Worm (Caenorhabditis elegans) whole organism, L2 larva: ENCODE results near the gene F19C7.2.

Source experiments
- Y55F3AM.14 ChIP-seq: fragments of 200-800 bp; sonication (Bioruptor generic); optimal IDR thresholded peaks from 2 replicates; lab custom pipeline; 2018; ENCODE audit warnings: mild to moderate bottlenecking, missing genetic modification characterization, missing compliant biosample characterization
- ZK546.5 ChIP-seq: sonication (generic microtip); optimal IDR thresholded peaks from 2 replicates; lab custom pipeline; 2017; ENCODE audit warnings: missing biosample characterization, missing genetic modification characterization
- nhr-11 ChIP-seq: fragments of 150-350 bp; optimal IDR thresholded peaks from 2 replicates; lab custom pipeline; 2014; ENCODE audit warnings: missing biosample characterization, missing genetic modification characterization

ce11 chrIV:4599352-4600004 is at the start of gene F19C7.2:
- TF ChIP-seq nhr-11 (tag; lab: Kevin White, UChicago), result no peak
- no peak for TF ChIP-seq ZK546.5 (tag; lab: Kevin White, UChicago)
- TF ChIP-seq Y55F3AM.14 (GFP tag; lab: Kevin White, UChicago), result no peak
